Worm (Caenorhabditis elegans) whole organism, young adult: ENCODE results near the gene K08D8.6.

Experiments used
- F23B12.7 ChIP-seq: sonication (generic microtip); optimal IDR thresholded peaks from 2 replicates; lab custom pipeline; 2017; ENCODE audit warnings: missing genetic modification characterization, mild to moderate bottlenecking, missing compliant biosample characterization, antibody characterized with exemption, moderate library complexity; ENCODE audit not compliant: insufficient read depth
- F33H1.4 ChIP-seq: fragments of 200-800 bp; sonication (Bioruptor generic); IDR thresholded peaks from 2 replicates; pipeline ENCODE4 v1.3.6; 2022; ENCODE audit warnings: missing genetic modification reagents, missing genetic modification characterization, missing compliant biosample characterization
- F39B2.1 ChIP-seq: fragments of 200-800 bp; sonication (Bioruptor generic); IDR thresholded peaks from 2 replicates; pipeline ENCODE4 v1.3.6; 2022; ENCODE audit warnings: missing genetic modification reagents, missing genetic modification characterization, missing compliant biosample characterization
- F49E8.2 ChIP-seq: sonication (generic microtip); optimal IDR thresholded peaks from 3 replicates; lab custom pipeline; 2017; ENCODE audit warnings: missing genetic modification characterization, mild to moderate bottlenecking, missing compliant biosample characterization, antibody characterized with exemption, moderate library complexity; ENCODE audit not compliant: insufficient read depth
- F57A8.1 ChIP-seq: fragments of 200-800 bp; sonication (Bioruptor generic); optimal IDR thresholded peaks from 2 replicates; lab custom pipeline; 2018; ENCODE audit warnings: mild to moderate bottlenecking, missing genetic modification characterization, moderate library complexity, missing compliant biosample characterization
- K12H6.12 ChIP-seq: fragments of 200-800 bp; sonication (Bioruptor generic); optimal IDR thresholded peaks from 2 replicates; lab custom pipeline; 2018; ENCODE audit warnings: mild to moderate bottlenecking, missing genetic modification characterization, missing compliant biosample characterization
- T26A5.8 ChIP-seq: sonication (generic microtip); optimal IDR thresholded peaks from 2 replicates; lab custom pipeline; 2016; ENCODE audit warnings: missing genetic modification characterization, missing compliant biosample characterization
- atf-7 ChIP-seq: sonication (generic microtip); optimal IDR thresholded peaks from 2 replicates; lab custom pipeline; 2017; ENCODE audit warnings: mild to moderate bottlenecking, missing genetic modification characterization, missing compliant biosample characterization
- bed-2 ChIP-seq: fragments of 200-800 bp; sonication (Bioruptor generic); IDR thresholded peaks from 2 replicates; pipeline ENCODE4 v1.3.6; 2022; ENCODE audit warnings: missing genetic modification reagents, missing genetic modification characterization, missing compliant biosample characterization
- cebp-1 ChIP-seq, 2 experiments: fragments of 200-800 bp in 1 of 2; sonication (Bioruptor generic) in 1 of 2; sonication (generic microtip) in 1 of 2; IDR thresholded peaks in 1 of 2; optimal IDR thresholded peaks in 1 of 2; 2 replicates each; pipeline versions ENCODE4 v1.3.6 to Lab custom; 2017 to 2022; ENCODE audit warnings: missing compliant biosample characterization in 2 of 2, missing genetic modification characterization in 2 of 2, mild to moderate bottlenecking in 1 of 2, missing genetic modification reagents in 1 of 2, moderate library complexity in 1 of 2
- cebp-2 ChIP-seq: fragments of 200-800 bp; sonication (Bioruptor generic); IDR thresholded peaks from 2 replicates; pipeline ENCODE4 v1.3.6; 2022; ENCODE audit warnings: missing genetic modification characterization, missing compliant biosample characterization
- ceh-100 ChIP-seq: fragments of 200-800 bp; sonication (Bioruptor generic); IDR thresholded peaks from 2 replicates; pipeline ENCODE4 v1.3.6; 2022; ENCODE audit warnings: missing genetic modification reagents, missing genetic modification characterization, missing compliant biosample characterization
- efl-1 ChIP-seq: fragments of 150-350 bp; optimal IDR thresholded peaks from 2 replicates; lab custom pipeline; 2014; ENCODE audit warnings: missing biosample characterization, missing genetic modification reagents, missing genetic modification characterization
- ets-4 ChIP-seq: fragments of 200-800 bp; sonication (Bioruptor generic); optimal IDR thresholded peaks from 2 replicates; lab custom pipeline; 2018; ENCODE audit warnings: mild to moderate bottlenecking, missing genetic modification characterization, missing compliant biosample characterization
- gei-17 ChIP-seq: fragments of 200-800 bp; sonication (Bioruptor generic); optimal IDR thresholded peaks from 2 replicates; lab custom pipeline; 2018; ENCODE audit warnings: mild to moderate bottlenecking, missing genetic modification characterization, missing compliant biosample characterization
- hmg-20 ChIP-seq: fragments of 200-800 bp; sonication (Bioruptor generic); IDR thresholded peaks from 2 replicates; pipeline ENCODE4 v1.3.6; 2022; ENCODE audit warnings: missing genetic modification reagents, missing genetic modification characterization, missing compliant biosample characterization
- let-607 ChIP-seq, 2 experiments: fragments of 200-800 bp in 1 of 2; sonication (Bioruptor generic) in 1 of 2; sonication (generic microtip) in 1 of 2; optimal IDR thresholded peaks; 2 replicates each; lab custom pipeline; 2016 to 2018; ENCODE audit warnings: mild to moderate bottlenecking in 2 of 2, missing compliant biosample characterization in 2 of 2, missing genetic modification characterization in 2 of 2, moderate library complexity in 2 of 2, missing genotype in 1 of 2
- lin-40 ChIP-seq: sonication (generic microtip); optimal IDR thresholded peaks from 2 replicates; lab custom pipeline; 2016; ENCODE audit warnings: missing genetic modification characterization, mild to moderate bottlenecking, missing compliant biosample characterization, missing genotype, missing genetic modification reagents
- lin-54 ChIP-seq: fragments of 200-800 bp; sonication (Bioruptor generic); optimal IDR thresholded peaks from 2 replicates; lab custom pipeline; 2018; ENCODE audit warnings: mild to moderate bottlenecking, missing genetic modification characterization, missing compliant biosample characterization
- mcd-1 ChIP-seq: fragments of 200-800 bp; sonication (Bioruptor generic); IDR thresholded peaks from 2 replicates; pipeline ENCODE4 v1.3.6; 2022; ENCODE audit warnings: missing genetic modification reagents, missing genetic modification characterization, missing compliant biosample characterization
- nfyb-1 ChIP-seq: fragments of 200-800 bp; sonication (Bioruptor generic); IDR thresholded peaks from 2 replicates; pipeline ENCODE4 v1.3.6; 2022; ENCODE audit warnings: missing genetic modification reagents, missing genetic modification characterization, missing compliant biosample characterization
- nhr-80 ChIP-seq: sonication (generic microtip); optimal IDR thresholded peaks from 2 replicates; lab custom pipeline; 2016; ENCODE audit warnings: missing genetic modification characterization, missing compliant biosample characterization
- rec-8 ChIP-seq, 2 experiments: sonication (generic microtip); optimal IDR thresholded peaks; 2 replicates each; lab custom pipeline; 2016; ENCODE audit warnings: mild to moderate bottlenecking in 2 of 2, missing genetic modification characterization in 2 of 2, missing genetic modification reagents in 2 of 2, missing genotype in 2 of 2, missing biosample characterization in 1 of 2, missing compliant biosample characterization in 1 of 2, moderate library complexity in 1 of 2
- xnd-1 ChIP-seq: sonication (generic microtip); optimal IDR thresholded peaks from 2 replicates; lab custom pipeline; 2016; ENCODE audit warnings: missing genotype, missing genetic modification reagents, missing genetic modification characterization, missing compliant biosample characterization
- zfh-2 ChIP-seq: fragments of 200-800 bp; sonication (Bioruptor generic); conservative IDR thresholded peaks from 2 replicates; pipeline ENCODE4 v1.3.6; 2022; ENCODE audit warnings: missing genetic modification reagents, missing genetic modification characterization, missing compliant biosample characterization
- ztf-22 ChIP-seq: fragments of 200-800 bp; sonication (Bioruptor generic); optimal IDR thresholded peaks from 2 replicates; lab custom pipeline; 2018; ENCODE audit warnings: mild to moderate bottlenecking, missing genetic modification characterization, moderate library complexity, missing compliant biosample characterization
- ztf-26 ChIP-seq: sonication (generic microtip); optimal IDR thresholded peaks from 2 replicates; lab custom pipeline; 2017; ENCODE audit warnings: missing genetic modification characterization, missing compliant biosample characterization

Gene K08D8.6

DNA sequence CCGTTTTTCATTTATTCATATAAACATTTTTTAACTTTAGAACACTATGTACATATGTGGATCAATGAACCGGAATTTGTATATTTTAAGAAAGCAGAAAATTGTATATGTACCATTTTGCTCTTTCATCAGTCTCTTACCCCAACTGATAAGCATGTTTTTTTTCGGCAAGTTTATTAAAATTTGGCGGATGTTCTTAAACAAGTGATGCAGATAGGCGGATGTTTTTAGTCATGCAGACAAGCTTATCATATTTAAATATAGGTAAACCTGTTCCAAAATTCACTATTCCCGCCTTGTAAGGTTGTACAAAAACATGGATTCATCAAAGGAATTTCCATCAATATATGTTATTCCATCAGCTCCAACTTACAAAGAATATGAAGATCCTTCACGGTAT, 9.1 kb upstream of the K08D8.6 start, which contains the start of gene K08D8.9:
K08D8.9 (plus strand) TSS at position 301 of the 400 bp plus-strand sequence.
- TF ChIP-seq cebp-2 (GFP tag; lab: Robert Waterston, UW): no peak
- TF ChIP-seq hmg-20 (GFP tag; lab: Robert Waterston, UW): no peak
- no peak for TF ChIP-seq ztf-22 (GFP tag; lab: Kevin White, UChicago)
- no peak for TF ChIP-seq zfh-2 (GFP tag; lab: Robert Waterston, UW)
- no peak for TF ChIP-seq ceh-100
- TF ChIP-seq atf-7: no peak
- no peak for TF ChIP-seq rec-8 (tag; optimal IDR thresholded peaks at IDR 0.05; lab: Kevin White, UChicago)
- TF ChIP-seq xnd-1 (tag; lab: Kevin White, UChicago): no peak
- TF ChIP-seq nfyb-1 (GFP tag; lab: Robert Waterston, UW): no peak
- no peak for TF ChIP-seq efl-1 (GFP tag; lab: Kevin White, UChicago)

DNA sequence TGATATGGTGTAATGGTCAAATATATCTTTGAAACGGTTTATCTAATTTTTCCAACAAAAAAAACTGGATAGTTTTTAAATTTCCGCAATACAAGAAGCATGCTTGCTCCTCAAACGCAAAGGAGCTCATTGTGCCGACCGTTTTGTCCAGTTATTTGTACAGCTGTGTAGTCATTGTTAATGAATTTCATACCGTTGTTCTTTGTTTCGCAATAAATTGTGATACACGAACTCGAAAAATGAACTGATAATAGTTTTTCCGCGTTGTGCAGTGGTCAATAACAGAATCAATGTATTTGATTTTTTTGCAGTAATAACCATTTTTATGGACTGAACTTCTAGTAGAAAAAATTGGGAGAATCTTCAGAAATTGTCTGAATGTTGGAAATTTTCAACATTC, 8.5 kb upstream of the K08D8.6 start:
- TF ChIP-seq cebp-1 (GFP tag; IDR thresholded peaks at IDR 0.05; lab: Robert Waterston, UW) (no peak), cebp-1 (tag; optimal IDR thresholded peaks at IDR 0.05; lab: Kevin White, UChicago) (peak; percentile 37), let-607 (tag; optimal IDR thresholded peaks at IDR 0.05; lab: Kevin White, UChicago) (no peak)
- TF ChIP-seq, all 124 proteins: peak for 1

DNA sequence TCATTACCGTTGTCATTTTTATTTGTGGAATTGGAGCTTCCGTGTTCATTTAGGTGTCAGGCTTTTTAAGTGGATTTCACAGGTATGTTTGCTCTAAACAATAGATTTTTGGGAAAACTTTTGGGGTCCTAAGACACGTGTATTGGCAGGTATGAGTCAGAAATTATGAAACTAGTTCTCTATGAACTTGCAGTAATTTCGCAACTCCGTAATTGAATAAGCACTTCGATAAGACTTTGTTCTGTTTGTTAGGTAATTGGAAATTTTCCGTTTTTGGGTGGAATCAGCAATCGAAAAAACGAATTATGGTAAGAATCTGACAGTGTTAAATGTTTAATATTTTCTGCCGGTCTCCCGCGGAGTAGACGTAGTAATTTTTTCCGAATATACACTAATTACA, 6.8 kb upstream of the K08D8.6 start:
- TF ChIP-seq cebp-1 (GFP tag; IDR thresholded peaks at IDR 0.05; lab: Robert Waterston, UW) (peak; percentile 57; the same call in 1 of the 2 replicates), cebp-1 (tag; optimal IDR thresholded peaks at IDR 0.05; lab: Kevin White, UChicago) (peak; percentile 79), ztf-26 (tag; lab: Kevin White, UChicago) (no peak)

DNA sequence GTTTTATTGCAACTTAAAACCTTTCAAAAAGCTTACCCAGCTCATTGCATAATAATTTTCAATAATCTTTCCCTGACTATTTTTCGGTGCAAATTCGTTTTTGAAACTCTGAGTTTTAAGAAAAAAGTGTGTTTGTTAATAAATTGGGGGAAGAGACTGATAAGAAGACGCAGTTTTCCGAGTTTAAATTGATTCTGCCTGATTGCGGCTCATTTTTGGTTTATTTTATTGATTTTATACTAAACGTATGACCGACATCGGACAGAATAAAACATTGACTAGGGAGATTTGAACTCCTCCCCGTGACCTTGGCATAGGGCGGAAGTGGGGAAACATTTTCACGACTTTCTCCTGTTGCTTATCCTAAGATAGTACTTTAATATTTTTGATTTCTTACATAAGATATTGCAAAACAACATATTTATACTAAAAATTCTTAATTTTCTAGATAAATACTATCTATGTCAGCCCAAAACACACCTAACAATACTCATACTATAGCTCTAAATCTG, 6.1 kb upstream of the K08D8.6 start, which contains the start of gene K08D8.7:
K08D8.7 (plus strand) TSS at position 462 of the 512 bp plus-strand sequence.
- TF ChIP-seq nhr-80 (peak; percentile 21), K12H6.12 (no peak)
- TF ChIP-seq, all 124 proteins: peak for 1

DNA sequence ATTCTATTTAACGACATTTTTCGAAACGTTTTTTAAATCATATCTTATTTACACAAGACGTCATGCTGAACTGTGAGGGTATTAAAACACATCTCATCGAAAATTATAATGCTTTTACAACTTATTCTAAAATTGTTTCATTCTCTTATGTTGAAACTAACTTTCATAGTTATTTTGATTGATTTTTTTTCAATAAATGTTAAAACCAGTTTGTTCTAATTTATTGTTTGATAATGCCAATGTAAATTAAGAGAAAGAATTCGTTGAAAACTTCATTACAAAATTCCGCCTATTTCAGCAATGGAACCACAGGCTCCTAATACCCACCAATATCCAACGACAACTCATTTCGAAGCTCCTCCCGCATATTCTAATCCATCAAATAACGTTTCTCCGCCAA, 4.7 kb upstream of the K08D8.6 start, which contains the start of gene K08D8.11:
K08D8.11 (plus strand) TSS at position 301 of the 400 bp plus-strand sequence.
- no peak for TF ChIP-seq F23B12.7 (tag; lab: Kevin White, UChicago)
- no peak for TF ChIP-seq bed-2 (GFP tag; lab: Robert Waterston, UW)
- TF ChIP-seq gei-17 (GFP tag; lab: Kevin White, UChicago): no peak
- no peak for TF ChIP-seq T26A5.8
- no peak for TF ChIP-seq ets-4 (GFP tag; lab: Kevin White, UChicago)
- no peak for TF ChIP-seq F49E8.2 (tag; lab: Kevin White, UChicago)
- TF ChIP-seq F33H1.4 (GFP tag; lab: Robert Waterston, UW): no peak
- no peak for TF ChIP-seq F57A8.1 (GFP tag; lab: Kevin White, UChicago)
- no peak for TF ChIP-seq mcd-1 (GFP tag; lab: Robert Waterston, UW)
- TF ChIP-seq F39B2.1 (GFP tag; lab: Robert Waterston, UW): no peak
- TF ChIP-seq atf-7: no peak
- TF ChIP-seq lin-40 (tag; lab: Kevin White, UChicago): no peak
- no peak for TF ChIP-seq lin-54 (GFP tag; lab: Kevin White, UChicago)

DNA sequence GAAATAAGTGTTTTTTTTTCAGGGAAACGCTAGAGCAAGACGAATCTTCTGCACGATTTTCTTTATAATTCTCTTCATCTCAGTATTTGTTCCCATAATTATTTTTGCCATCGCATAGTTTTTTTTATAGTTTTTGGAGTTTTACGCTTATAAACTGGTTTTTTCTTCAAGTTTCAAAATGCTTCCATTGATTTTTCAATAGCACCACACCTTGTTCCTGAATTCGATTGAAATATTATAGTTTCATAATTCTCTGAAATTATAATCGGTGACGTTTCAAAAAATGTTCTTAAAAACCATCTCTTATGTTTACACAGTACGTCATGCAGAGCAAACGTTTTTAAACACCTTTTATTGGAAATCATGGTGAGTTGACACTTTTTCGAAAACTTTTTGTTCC, 2.9 kb upstream of the K08D8.6 start, which contains the start of gene K08D8.12:
K08D8.12 (plus strand) TSS at position 301 of the 400 bp plus-strand sequence.
- no peak for TF ChIP-seq mcd-1 (GFP tag; lab: Robert Waterston, UW)
- TF ChIP-seq, all 124 proteins: peak for 0
